Fruit fly (Drosophila melanogaster) whole organism, embryonic: ENCODE data around the gene MED18.

Experiments
- Atf6 ChIP-seq: fragments of 200-800 bp; sonication (Bioruptor generic); IDR thresholded peaks from 2 replicates; pipeline ENCODE4 v1.3.6; 2022; ENCODE audit warnings: missing biosample characterization, missing genetic modification characterization
- BEAF-32 ChIP-seq: fragments of 200-800 bp; sonication (Bioruptor generic); optimal IDR thresholded peaks from 3 replicates; lab custom pipeline; 2017; ENCODE audit warnings: missing biosample characterization, missing genetic modification characterization, mild to moderate bottlenecking, moderate library complexity, missing genetic modification reagents
- Bgb ChIP-seq: fragments of 200-800 bp; sonication (Bioruptor generic); IDR thresholded peaks from 2 replicates; pipeline ENCODE4 v1.3.6; 2022; ENCODE audit warnings: missing biosample characterization, missing genetic modification characterization; ENCODE audit not compliant: partially characterized antibody
- CG10209 ChIP-seq: fragments of 200-800 bp; sonication (Bioruptor generic); optimal IDR thresholded peaks from 3 replicates; lab custom pipeline; 2017; ENCODE audit warnings: missing biosample characterization, mild to moderate bottlenecking, missing genetic modification characterization, missing genetic modification reagents
- CG10366 ChIP-seq: fragments of 200-800 bp; sonication (Bioruptor generic); IDR thresholded peaks from 2 replicates; pipeline ENCODE4 v1.3.6; 2022; ENCODE audit warnings: missing biosample characterization, missing genetic modification characterization
- CG11093 ChIP-seq: fragments of 200-800 bp; sonication (Bioruptor generic); IDR thresholded peaks from 3 replicates; pipeline ENCODE4 v1.3.6; 2022; ENCODE audit warnings: missing biosample characterization, missing genetic modification characterization
- CG12391 ChIP-seq: fragments of 200-800 bp; sonication (Bioruptor generic); optimal IDR thresholded peaks from 3 replicates; lab custom pipeline; 2018; ENCODE audit warnings: missing biosample characterization, mild to moderate bottlenecking, missing genetic modification characterization, moderate library complexity
- CG12659 ChIP-seq: fragments of 200-800 bp; sonication (Bioruptor generic); optimal IDR thresholded peaks from 3 replicates; lab custom pipeline; 2017; ENCODE audit warnings: mild to moderate bottlenecking, missing biosample characterization, missing genetic modification reagents, missing genetic modification characterization
- CG13894 ChIP-seq: fragments of 200-800 bp; sonication (Bioruptor generic); optimal IDR thresholded peaks from 3 replicates; lab custom pipeline; 2018; ENCODE audit warnings: missing biosample characterization, mild to moderate bottlenecking, missing genetic modification characterization, moderate library complexity
- CG16863 ChIP-seq: fragments of 200-800 bp; sonication (Bioruptor generic); optimal IDR thresholded peaks from 3 replicates; lab custom pipeline; 2016; ENCODE audit warnings: missing biosample characterization, missing genetic modification characterization
- CG17186 ChIP-seq: fragments of 200-800 bp; sonication (Bioruptor generic); optimal IDR thresholded peaks from 3 replicates; lab custom pipeline; 2017; ENCODE audit warnings: missing biosample characterization, missing genetic modification reagents, missing genetic modification characterization
- CG17359 ChIP-seq: fragments of 200-800 bp; sonication (Bioruptor generic); optimal IDR thresholded peaks from 3 replicates; lab custom pipeline; 2018; ENCODE audit warnings: missing biosample characterization, mild to moderate bottlenecking, missing genetic modification characterization, moderate library complexity
- CG17385 ChIP-seq: fragments of 200-800 bp; sonication (Bioruptor generic); optimal IDR thresholded peaks from 3 replicates; lab custom pipeline; 2018; ENCODE audit warnings: missing biosample characterization, mild to moderate bottlenecking, missing genetic modification characterization
- CG3407 ChIP-seq: fragments of 200-800 bp; sonication (Bioruptor generic); optimal IDR thresholded peaks from 2 replicates; lab custom pipeline; 2018; ENCODE audit warnings: missing biosample characterization, mild to moderate bottlenecking, missing genetic modification characterization
- CG3847 ChIP-seq: fragments of 200-800 bp; sonication (Bioruptor generic); IDR thresholded peaks from 2 replicates; pipeline ENCODE4 v1.3.6; 2022; ENCODE audit warnings: missing biosample characterization, missing genetic modification characterization
- CG4424 ChIP-seq: fragments of 200-800 bp; sonication (Bioruptor generic); optimal IDR thresholded peaks from 3 replicates; lab custom pipeline; 2016; ENCODE audit warnings: missing biosample characterization, missing genetic modification characterization
- CG6654 ChIP-seq: fragments of 200-800 bp; sonication (Bioruptor generic); optimal IDR thresholded peaks from 2 replicates; lab custom pipeline; 2017; ENCODE audit warnings: missing biosample characterization, mild to moderate bottlenecking, missing genetic modification characterization
- CG7786 ChIP-seq: fragments of 200-800 bp; sonication (Bioruptor generic); optimal IDR thresholded peaks from 2 replicates; lab custom pipeline; 2016; ENCODE audit warnings: missing biosample characterization, missing genetic modification characterization
- CG9215 ChIP-seq: fragments of 200-800 bp; sonication (Bioruptor generic); IDR thresholded peaks from 2 replicates; pipeline ENCODE4 v1.3.6; 2022; ENCODE audit warnings: missing biosample characterization, missing genetic modification characterization
- CG9437 ChIP-seq: fragments of 200-800 bp; sonication (Bioruptor generic); optimal IDR thresholded peaks from 2 replicates; lab custom pipeline; 2018; ENCODE audit warnings: missing biosample characterization, mild to moderate bottlenecking, missing genetic modification characterization
- CTCF ChIP-seq: fragments of 200-800 bp; sonication (Bioruptor generic); optimal IDR thresholded peaks from 2 replicates; lab custom pipeline; 2017; ENCODE audit warnings: missing biosample characterization, mild to moderate bottlenecking, missing genetic modification characterization, moderate library complexity
- Dbx ChIP-seq: fragments of 200-800 bp; sonication (Bioruptor generic); IDR thresholded peaks from 3 replicates; pipeline ENCODE4 v1.3.6; 2022; ENCODE audit warnings: missing biosample characterization, missing genetic modification characterization
- Dip3 ChIP-seq: fragments of 200-800 bp; sonication (Bioruptor generic); optimal IDR thresholded peaks from 3 replicates; lab custom pipeline; 2016; ENCODE audit warnings: missing biosample characterization, missing genetic modification characterization
- Drgx ChIP-seq: fragments of 200-800 bp; sonication (Bioruptor generic); IDR thresholded peaks from 2 replicates; pipeline ENCODE4 v1.3.6; 2022; ENCODE audit warnings: missing biosample characterization, missing genetic modification characterization
- Ets65A ChIP-seq: fragments of 200-800 bp; sonication (Bioruptor generic); peaks from one replicate; lab custom pipeline; 2016; ENCODE audit warnings: missing biosample characterization, missing genetic modification characterization
- Fer1 ChIP-seq: fragments of 200-800 bp; sonication (Bioruptor generic); optimal IDR thresholded peaks from 2 replicates; lab custom pipeline; 2017; ENCODE audit warnings: missing biosample characterization, mild to moderate bottlenecking, missing genetic modification characterization
- Gug ChIP-seq: fragments of 200-800 bp; sonication (Bioruptor generic); IDR thresholded peaks from 4 replicates; pipeline ENCODE4 v1.3.6; 2022; ENCODE audit warnings: missing biosample characterization, missing genetic modification characterization
- MESR4 ChIP-seq: fragments of 200-800 bp; sonication (Bioruptor generic); optimal IDR thresholded peaks from 2 replicates; lab custom pipeline; 2018; ENCODE audit warnings: missing biosample characterization, mild to moderate bottlenecking, missing genetic modification characterization, moderate library complexity
- Mad ChIP-seq: fragments of 200-800 bp; sonication (Bioruptor generic); optimal IDR thresholded peaks from 2 replicates; lab custom pipeline; 2016; ENCODE audit warnings: missing biosample characterization, missing genetic modification characterization
- Optix ChIP-seq: fragments of 200-800 bp; sonication (Bioruptor generic); IDR thresholded peaks from 3 replicates; pipeline ENCODE4 v1.3.6; 2022; ENCODE audit warnings: missing biosample characterization, missing genetic modification characterization
- Six4 ChIP-seq: fragments of 200-800 bp; sonication (Bioruptor generic); optimal IDR thresholded peaks from 2 replicates; lab custom pipeline; 2016; ENCODE audit warnings: missing biosample characterization, missing genetic modification characterization
- Sry-δ ChIP-seq: fragments of 200-800 bp; sonication (Bioruptor generic); optimal IDR thresholded peaks from 2 replicates; lab custom pipeline; 2016; ENCODE audit warnings: missing biosample characterization, missing genetic modification characterization
- TFAM ChIP-seq: fragments of 200-800 bp; sonication (Bioruptor generic); optimal IDR thresholded peaks from 2 replicates; lab custom pipeline; 2017; ENCODE audit warnings: missing biosample characterization, missing genetic modification characterization, inconsistent platforms
- Trl ChIP-seq, 3 experiments: fragments of >200 bp in 2 of 3; fragments of 200-800 bp in 1 of 3; sonication (Bioruptor generic) in 1 of 3; optimal IDR thresholded peaks; 2 replicates in 1 of 3; 3 replicates in 2 of 3; lab custom pipeline; 2016 to 2017; ENCODE audit warnings: missing biosample characterization in 1 of 3, missing genetic modification characterization in 1 of 3
- al ChIP-seq: fragments of 200-800 bp; sonication (Bioruptor generic); IDR thresholded peaks from 2 replicates; pipeline ENCODE4 v1.3.6; 2022; ENCODE audit warnings: missing biosample characterization, missing genetic modification characterization
- az2 ChIP-seq: fragments of 200-800 bp; sonication (Bioruptor generic); optimal IDR thresholded peaks from 3 replicates; lab custom pipeline; 2016; ENCODE audit warnings: missing biosample characterization, missing genetic modification characterization
- chif ChIP-seq, 2 experiments: fragments of 200-800 bp; sonication (Bioruptor generic); optimal IDR thresholded peaks; 3 replicates each; lab custom pipeline; 2016; ENCODE audit warnings: missing biosample characterization in 2 of 2, missing genetic modification characterization in 2 of 2
- eyg ChIP-seq: fragments of 200-800 bp; sonication (Bioruptor generic); optimal IDR thresholded peaks from 3 replicates; lab custom pipeline; 2016; ENCODE audit warnings: missing biosample characterization, missing genetic modification characterization
- gcm2 ChIP-seq: fragments of 200-800 bp; sonication (Bioruptor generic); optimal IDR thresholded peaks from 2 replicates; lab custom pipeline; 2016; ENCODE audit warnings: missing biosample characterization, missing genetic modification characterization
- gfzf ChIP-seq: fragments of 200-800 bp; sonication (Bioruptor generic); optimal IDR thresholded peaks from 2 replicates; lab custom pipeline; 2016; ENCODE audit warnings: missing biosample characterization, mild to moderate bottlenecking, missing genetic modification characterization, moderate library complexity
- gro ChIP-seq: fragments of 200-800 bp; sonication (Bioruptor generic); optimal IDR thresholded peaks from 2 replicates; lab custom pipeline; 2016; ENCODE audit warnings: missing biosample characterization, missing genetic modification characterization
- ham ChIP-seq: fragments of 200-800 bp; sonication (Bioruptor generic); IDR thresholded peaks from 2 replicates; pipeline ENCODE4 v1.3.6; 2022; ENCODE audit warnings: missing biosample characterization, missing genetic modification characterization
- insv ChIP-seq, 2 experiments: fragments of 200-800 bp; sonication (Bioruptor generic); optimal IDR thresholded peaks; 3 replicates each; lab custom pipeline; 2016 to 2018; ENCODE audit warnings: missing biosample characterization in 2 of 2, missing genetic modification characterization in 2 of 2
- inv ChIP-seq: fragments of 200-800 bp; sonication (Bioruptor generic); IDR thresholded peaks from 2 replicates; pipeline ENCODE4 v1.3.6; 2022; ENCODE audit warnings: missing biosample characterization, missing genetic modification characterization; ENCODE audit not compliant: partially characterized antibody
- maf-S ChIP-seq: fragments of 200-800 bp; sonication (Bioruptor generic); optimal IDR thresholded peaks from 2 replicates; lab custom pipeline; 2016; ENCODE audit warnings: missing biosample characterization, missing genetic modification characterization
- prd ChIP-seq, 3 experiments: fragments of >200 bp in 2 of 3; fragments of 200-800 bp in 1 of 3; sonication (Bioruptor generic) in 1 of 3; optimal IDR thresholded peaks in 2 of 3; IDR thresholded peaks in 1 of 3; 2 replicates in 2 of 3; 3 replicates in 1 of 3; pipeline versions ENCODE4 v1.3.6 to Lab custom; 2017 to 2022; ENCODE audit warnings: missing biosample characterization in 1 of 3, missing genetic modification characterization in 1 of 3
- slp2 ChIP-seq: fragments of 200-800 bp; sonication (Bioruptor generic); optimal IDR thresholded peaks from 2 replicates; lab custom pipeline; 2016; ENCODE audit warnings: missing biosample characterization, missing genetic modification characterization
- so ChIP-seq: fragments of 200-800 bp; sonication (Bioruptor generic); IDR thresholded peaks from 3 replicates; pipeline ENCODE4 v1.3.6; 2022; ENCODE audit warnings: missing biosample characterization, missing genetic modification characterization
- ssp ChIP-seq: fragments of 200-800 bp; sonication (Bioruptor generic); IDR thresholded peaks from 2 replicates; pipeline ENCODE4 v1.3.6; 2022; ENCODE audit warnings: missing biosample characterization, missing genetic modification characterization
- unpg ChIP-seq: fragments of 200-800 bp; sonication (Bioruptor generic); optimal IDR thresholded peaks from 3 replicates; lab custom pipeline; 2018; ENCODE audit warnings: missing biosample characterization, mild to moderate bottlenecking, missing genetic modification characterization, moderate library complexity
- vfl ChIP-seq: fragments of 200-800 bp; sonication (Bioruptor generic); optimal IDR thresholded peaks from 2 replicates; lab custom pipeline; 2016; ENCODE audit warnings: missing biosample characterization, missing genetic modification characterization

Gene MED18

DNA sequence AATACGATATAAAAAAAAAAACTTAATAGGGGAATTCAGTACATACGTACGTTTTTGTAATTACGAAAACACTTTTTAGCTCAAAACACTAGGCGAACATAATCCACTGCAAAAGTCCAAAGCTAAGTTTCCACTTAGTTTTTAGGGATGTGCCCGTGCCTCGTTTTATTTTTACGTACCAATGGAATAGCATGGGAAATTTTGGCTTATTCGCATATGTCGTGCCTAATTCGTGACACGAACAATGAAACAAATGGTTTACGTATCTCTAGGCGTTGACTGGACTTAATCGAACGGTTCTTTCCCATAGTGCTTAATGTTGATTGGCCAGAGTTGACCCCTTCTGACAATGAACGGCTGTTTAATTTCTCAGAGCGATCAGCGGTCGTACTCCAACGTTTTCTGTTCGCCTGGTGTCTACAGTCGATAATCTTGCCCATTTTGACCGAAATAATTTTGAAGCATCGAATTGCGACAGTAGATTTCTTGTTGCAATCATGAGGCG is 13.9 kb downstream of the MED18 start, which contains the start of gene CG14818 (continued):
- no peak for TF ChIP-seq CG17186 (GFP tag; lab: Kevin White, UChicago)
- TF ChIP-seq Six4 (GFP tag; lab: Kevin White, UChicago), result peak; percentile 15
- peak; percentile 31 for TF ChIP-seq Fer1 (GFP tag; lab: Kevin White, UChicago)
- no peak for TF ChIP-seq CTCF
- peak; percentile 58 for TF ChIP-seq CG3847 (GFP tag; lab: Robert Waterston, UW)
- peak; percentile 17 for TF ChIP-seq CG6654 (GFP tag; lab: Kevin White, UChicago)
- TF ChIP-seq gro (GFP tag; lab: Kevin White, UChicago), result peak; percentile 42
- peak; percentile 56 for TF ChIP-seq CG10209 (GFP tag; lab: Kevin White, UChicago)
- peak; percentile 67; the same call in 3 of the 4 replicates for TF ChIP-seq Gug
- TF ChIP-seq CG9437 (GFP tag; lab: Kevin White, UChicago), result peak; percentile 83
- peak; percentile 1 for TF ChIP-seq gfzf (GFP tag; lab: Kevin White, UChicago)
- peak; percentile 61 for TF ChIP-seq CG12391
- peak; percentile 6 for TF ChIP-seq gcm2 (GFP tag; lab: Kevin White, UChicago)
- no peak for TF ChIP-seq MESR4
- TF ChIP-seq Dbx (GFP tag; lab: Robert Waterston, UW), result peak; percentile 72
- peak; percentile 65 for TF ChIP-seq CG9215 (GFP tag; lab: Robert Waterston, UW)
- TF ChIP-seq CG12659, result peak; percentile 49
- peak in 1 of 2 experiments; percentile 81 for TF ChIP-seq insv (GFP tag; optimal IDR thresholded peaks at IDR 0.05; lab: Kevin White, UChicago)
- 0 out of 3 replicates have a peak, but pooled peaks have one; percentile 39 for TF ChIP-seq so (GFP tag; lab: Robert Waterston, UW)
- TF ChIP-seq vfl (GFP tag; lab: Kevin White, UChicago), result peak; percentile 43
- TF ChIP-seq unpg (GFP tag; lab: Kevin White, UChicago), result peak; percentile 60
- TF ChIP-seq CG17359, result peak; percentile 95
- TF ChIP-seq al (GFP tag; lab: Robert Waterston, UW), result peak; percentile 60; the same call in 1 of the 2 replicates
- TF ChIP-seq Bgb, result peak; percentile 81
- peak; percentile 81 for TF ChIP-seq inv (GFP tag; lab: Robert Waterston, UW)
- peak; percentile 46 for TF ChIP-seq CG10366
- peak; percentile 68 for TF ChIP-seq slp2 (GFP tag; lab: Kevin White, UChicago)
- peak; percentile 88 for TF ChIP-seq Sry-δ (GFP tag; lab: Kevin White, UChicago)
- peak; percentile 54; the same call in 2 of the 3 replicates for TF ChIP-seq Optix (GFP tag; lab: Robert Waterston, UW)
- peak; percentile 83 for TF ChIP-seq BEAF-32 (GFP tag; lab: Kevin White, UChicago)
- peak; percentile 30 to 56 for TF ChIP-seq chif (GFP tag; optimal IDR thresholded peaks at IDR 0.05; lab: Kevin White, UChicago)
- TF ChIP-seq CG13894 (tag; lab: Kevin White, UChicago), result peak; percentile 63
- TF ChIP-seq Ets65A, result peak; percentile 97
- TF ChIP-seq CG3407 (GFP tag; lab: Kevin White, UChicago), result no peak

DNA sequence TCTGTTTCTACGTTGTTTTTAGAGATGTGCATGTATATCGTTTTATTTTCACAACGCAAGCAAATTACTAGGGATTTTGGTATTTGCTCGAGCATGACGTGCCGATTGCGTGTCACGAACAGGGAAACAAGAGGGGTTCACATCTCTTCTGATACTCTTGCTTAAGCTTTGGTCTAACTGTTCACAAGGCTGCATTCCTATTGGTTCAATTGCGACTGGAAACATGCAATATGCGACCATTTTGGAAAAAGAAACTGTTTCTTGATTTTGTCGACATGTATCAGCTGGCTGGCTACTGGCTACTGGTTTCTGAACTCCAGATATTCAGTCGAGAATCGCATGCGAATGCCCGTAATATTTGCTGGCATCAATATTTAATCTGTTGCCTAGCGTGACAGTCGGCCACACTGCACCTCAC is 14.4 kb downstream of the MED18 start, which contains the start of gene Coa8:
TSS of gene Coa8 (plus strand) at position 144 of the 418 bp plus-strand sequence.
- TF ChIP-seq TFAM (GFP tag; lab: Kevin White, UChicago) (no peak), ssp (GFP tag; lab: Robert Waterston, UW) (peak; percentile 42; the same call in 1 of the 2 replicates), CG11093 (no peak), Mad (GFP tag; lab: Kevin White, UChicago) (peak; percentile 15), maf-S (GFP tag; lab: Kevin White, UChicago) (peak; percentile 15), eyg (GFP tag; lab: Kevin White, UChicago) (no peak), so (GFP tag; lab: Robert Waterston, UW) (0 out of 3 replicates have a peak, but pooled peaks have one; percentile 44), Trl (optimal IDR thresholded peaks at IDR 0.05; lab: Kevin White, UChicago) (no peak), Trl (GFP tag; optimal IDR thresholded peaks at IDR 0.05; lab: Kevin White, UChicago) (no peak), CG17385 (GFP tag; lab: Kevin White, UChicago) (peak; percentile 31), Drgx (GFP tag; lab: Robert Waterston, UW) (peak; percentile 46; the same call in 1 of the 2 replicates), CG16863 (GFP tag; lab: Kevin White, UChicago) (no peak), az2 (no peak), Dip3 (GFP tag; lab: Kevin White, UChicago) (peak; percentile 33), prd (optimal IDR thresholded peaks at IDR 0.05; lab: Kevin White, UChicago) (no peak), prd (GFP tag; IDR thresholded peaks at IDR 0.05; lab: Robert Waterston, UW) (peak; percentile 61), CG7786 (GFP tag; lab: Kevin White, UChicago) (peak; percentile 22), ham (no peak), Atf6 (GFP tag; lab: Robert Waterston, UW) (peak; percentile 55; the same call in 1 of the 2 replicates), CG4424 (GFP tag; lab: Kevin White, UChicago) (peak; percentile 4)
